Fruit fly (Drosophila melanogaster): ENCODE measurements around the gene Kaz.
A peak's percentile ranks its signal among the peaks of the same experiment; 100 is the strongest.

Gene Kaz

DNA sequence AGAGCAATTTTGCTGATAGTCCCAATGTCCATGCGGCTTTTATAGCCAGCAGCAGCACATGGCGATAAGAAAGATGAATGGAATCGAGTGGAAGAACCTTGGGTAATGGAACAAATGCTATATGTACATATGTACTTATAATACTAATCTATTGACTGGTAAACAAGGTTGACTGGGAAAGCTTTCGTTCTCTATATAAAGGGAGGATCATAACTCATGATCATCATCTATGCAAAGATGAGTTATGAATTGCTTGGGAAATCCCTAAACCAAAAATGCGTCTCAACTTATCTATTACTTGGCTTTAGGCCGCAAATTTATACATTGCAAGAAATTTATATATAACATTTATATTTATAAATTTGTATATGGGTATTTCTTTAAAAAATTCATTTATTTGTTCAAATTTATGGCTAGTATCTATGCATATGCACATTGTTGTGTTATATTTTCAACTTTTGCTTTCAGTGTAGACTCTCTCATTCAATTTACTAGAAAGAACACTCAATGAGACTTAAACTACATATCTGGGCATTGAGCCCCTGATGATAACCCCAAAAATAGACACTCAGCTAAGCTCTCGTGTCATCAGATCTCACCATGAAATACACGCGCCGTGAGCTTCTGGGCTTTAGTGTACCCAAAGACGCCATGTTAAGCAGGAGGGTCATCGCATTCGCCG is 35.1 kb upstream of the Kaz start, which contains the start of the genes Srg1 and Elal (continued):
- TF ChIP-seq twi (tag; optimal IDR thresholded peaks at IDR 0.05): no peak
- TF ChIP-seq CG10565 (GFP tag; optimal IDR thresholded peaks at IDR 0.05): no peak
- TF ChIP-seq her (GFP tag; optimal IDR thresholded peaks at IDR 0.05): no peak
- no peak for TF ChIP-seq Max (GFP tag; optimal IDR thresholded peaks at IDR 0.05)
- TF ChIP-seq sisA (GFP tag; IDR thresholded peaks at IDR 0.05): no peak
- peak; percentile 24 for TF ChIP-seq cwo (GFP tag; optimal IDR thresholded peaks at IDR 0.05)
- TF ChIP-seq unpg (GFP tag; optimal IDR thresholded peaks at IDR 0.05): peak; percentile 40
- no peak for TF ChIP-seq Hr3 (GFP tag; optimal IDR thresholded peaks at IDR 0.05)
- TF ChIP-seq CG32532 (GFP tag; IDR thresholded peaks at IDR 0.05): peak; percentile 53; the same call in 1 of the 2 replicates
- no peak for TF ChIP-seq Kr (GFP tag; optimal IDR thresholded peaks at IDR 0.05)
- TF ChIP-seq CG9727 (GFP tag; optimal IDR thresholded peaks at IDR 0.05): peak; percentile 36
- no peak for TF ChIP-seq CG15479 (GFP tag; optimal IDR thresholded peaks at IDR 0.05)
- peak; percentile 68; the same call in 1 of the 2 replicates for TF ChIP-seq slbo (GFP tag; IDR thresholded peaks at IDR 0.05)
- peak in 1 of 2 experiments; percentile 13 for TF ChIP-seq dpn (GFP tag; optimal IDR thresholded peaks at IDR 0.05)
- TF ChIP-seq tx (GFP tag; optimal IDR thresholded peaks at IDR 0.05): no peak
- TF ChIP-seq CG2120 (GFP tag; optimal IDR thresholded peaks at IDR 0.05): peak; percentile 25
- no peak for TF ChIP-seq Bgb (GFP tag; IDR thresholded peaks at IDR 0.05; ENCODE audit: partially characterized antibody)
- TF ChIP-seq caup (GFP tag; optimal IDR thresholded peaks at IDR 0.05; ENCODE audit: severe bottlenecking): no peak
- no peak for TF ChIP-seq CG1792 (GFP tag; optimal IDR thresholded peaks at IDR 0.05)
- no peak for TF ChIP-seq Pdp1 (GFP tag; optimal IDR thresholded peaks at IDR 0.05)
- TF ChIP-seq CG7839 (tag; optimal IDR thresholded peaks at IDR 0.05): peak; percentile 49
- TF ChIP-seq CG34376 (GFP tag; optimal IDR thresholded peaks at IDR 0.05): peak; percentile 62
- TF ChIP-seq CG18764 (GFP tag; optimal IDR thresholded peaks at IDR 0.05): no peak
- TF ChIP-seq CG6654 (GFP tag; optimal IDR thresholded peaks at IDR 0.05): no peak
- peak; percentile 7 for TF ChIP-seq dmrt11E (tag; optimal IDR thresholded peaks at IDR 0.05)
- TF ChIP-seq CG34224 (GFP tag; IDR thresholded peaks at IDR 0.05; ENCODE audit: partially characterized antibody): no peak
- TF ChIP-seq odd (GFP tag; optimal IDR thresholded peaks at IDR 0.05): no peak
- no peak for TF ChIP-seq CG4854 (GFP tag; optimal IDR thresholded peaks at IDR 0.05)
- TF ChIP-seq CG2202 (tag; optimal IDR thresholded peaks at IDR 0.05): no peak
- TF ChIP-seq toy (GFP tag; IDR thresholded peaks at IDR 0.05): 0 out of 2 replicates have a peak, but pooled peaks have one; percentile 12
- peak; percentile 31; the same call in 1 of the 2 replicates for TF ChIP-seq CG3847 (GFP tag; IDR thresholded peaks at IDR 0.05)
- no peak for TF ChIP-seq h (optimal IDR thresholded peaks at IDR 0.05)
- no peak for TF ChIP-seq tna (GFP tag; IDR thresholded peaks at IDR 0.05; ENCODE audit: partially characterized antibody)
- TF ChIP-seq emc (GFP tag; optimal IDR thresholded peaks at IDR 0.05): no peak
- TF ChIP-seq fd64A (GFP tag; optimal IDR thresholded peaks at IDR 0.05): no peak
- peak; percentile 12 for TF ChIP-seq ind (GFP tag; optimal IDR thresholded peaks at IDR 0.05)
- no peak for TF ChIP-seq MTF-1 (GFP tag; optimal IDR thresholded peaks at IDR 0.05; ENCODE audit: borderline replicate concordance)
- TF ChIP-seq nau (GFP tag; optimal IDR thresholded peaks at IDR 0.05): no peak
- no peak for TF ChIP-seq Nf-YC (tag; optimal IDR thresholded peaks at IDR 0.05)
- no peak for TF ChIP-seq gfzf (GFP tag; optimal IDR thresholded peaks at IDR 0.05)
- no peak for TF ChIP-seq CG12104 (GFP tag; optimal IDR thresholded peaks at IDR 0.05)
- no peak for TF ChIP-seq cad (GFP tag; optimal IDR thresholded peaks at IDR 0.05)
- no peak for TF ChIP-seq bbx (GFP tag; IDR thresholded peaks at IDR 0.05; ENCODE audit: partially characterized antibody)
- no peak for TF ChIP-seq Awh (GFP tag; IDR thresholded peaks at IDR 0.05)
- peak; percentile 6 for TF ChIP-seq Fer2 (tag; optimal IDR thresholded peaks at IDR 0.05)
- TF ChIP-seq ap (GFP tag; IDR thresholded peaks at IDR 0.05): no peak
- TF ChIP-seq CG6854 (GFP tag; optimal IDR thresholded peaks at IDR 0.05): no peak
- TF ChIP-seq CG10209 (GFP tag; optimal IDR thresholded peaks at IDR 0.05): peak; percentile 6
- TF ChIP-seq mld (GFP tag; IDR thresholded peaks at IDR 0.05; ENCODE audit: partially characterized antibody): no peak

All from whole organism, embryonic.